Worm (Caenorhabditis elegans): ENCODE measurements around the gene K10H10.10.

The K10H10.10 gene

DNA sequence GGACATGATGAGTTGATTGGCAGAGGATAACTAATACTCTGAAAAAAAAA is 13.3 kb upstream of the K10H10.10 start, which contains the start of gene cysl-2:
Gene cysl-2 (minus strand): TSS at position 38 of the 50 bp plus-strand sequence.
- TF ChIP-seq ztf-23 (GFP tag; IDR thresholded peaks at IDR 0.05) (no peak), med-1 (GFP tag; optimal IDR thresholded peaks at IDR 0.05; ENCODE audit: insufficient read depth) (no peak), cog-1 (tag; optimal IDR thresholded peaks at IDR 0.05) (no peak)

DNA sequence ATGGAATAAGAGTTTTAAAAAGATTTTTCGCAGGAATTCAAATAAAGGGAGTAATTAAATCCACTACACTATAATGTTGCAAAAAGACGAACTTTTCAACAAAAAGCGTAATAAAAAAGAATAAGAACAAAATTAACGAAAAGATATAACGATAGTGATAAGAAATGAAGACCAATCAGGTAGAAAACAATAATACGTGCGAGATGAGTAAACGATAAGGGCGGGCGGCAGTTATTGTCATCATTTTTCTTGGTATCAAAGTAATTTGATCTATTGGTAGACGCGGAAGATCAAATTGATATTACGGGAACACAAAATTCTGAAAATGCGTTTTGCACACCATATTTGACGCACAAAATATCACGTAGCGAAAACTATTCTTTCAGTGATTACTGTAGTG is 13.1 kb upstream of the K10H10.10 start:
- TF ChIP-seq cog-1 (tag; optimal IDR thresholded peaks at IDR 0.05) (no peak), ztf-23 (GFP tag; IDR thresholded peaks at IDR 0.05) (no peak), ref-1 (GFP tag; conservative IDR thresholded peaks at IDR 0.05) (no peak), flt-1 (GFP tag; IDR thresholded peaks at IDR 0.05) (no peak), klf-2 (GFP tag; conservative IDR thresholded peaks at IDR 0.05) (no peak), ztf-29 (GFP tag; IDR thresholded peaks at IDR 0.05) (no peak), T22C8.4 (GFP tag; IDR thresholded peaks at IDR 0.05) (no peak), tab-1 (GFP tag; IDR thresholded peaks at IDR 0.05) (no peak), med-1 (GFP tag; optimal IDR thresholded peaks at IDR 0.05; ENCODE audit: insufficient read depth) (no peak)

DNA sequence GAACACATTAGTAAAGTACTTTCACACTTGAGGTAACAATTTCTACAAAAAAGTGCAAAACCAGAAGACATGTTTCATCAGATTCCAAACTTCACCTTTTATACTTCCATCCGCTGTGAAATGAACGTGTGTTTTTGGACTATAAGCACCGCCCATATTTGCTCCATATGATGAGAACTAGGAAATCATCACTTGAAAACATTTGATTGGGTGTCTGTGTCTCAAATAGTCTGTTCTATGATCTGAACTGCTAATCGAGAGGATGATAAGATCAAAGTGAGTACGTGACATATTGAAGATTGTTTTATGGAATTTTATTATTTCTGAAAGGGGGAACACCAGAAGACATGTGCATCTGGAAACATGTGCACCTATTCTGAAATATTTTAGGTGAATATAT is 12.2 kb upstream of the K10H10.10 start:
- no peak for TF ChIP-seq ztf-23 (GFP tag; IDR thresholded peaks at IDR 0.05)
- TF ChIP-seq med-1 (GFP tag; optimal IDR thresholded peaks at IDR 0.05; ENCODE audit: insufficient read depth), result no peak
- TF ChIP-seq ztf-29 (GFP tag; IDR thresholded peaks at IDR 0.05), result no peak
- no peak for TF ChIP-seq tab-1 (GFP tag; IDR thresholded peaks at IDR 0.05)
- no peak for TF ChIP-seq cog-1 (tag; optimal IDR thresholded peaks at IDR 0.05)
- TF ChIP-seq flt-1 (GFP tag; IDR thresholded peaks at IDR 0.05), result no peak
- TF ChIP-seq klf-2 (GFP tag; conservative IDR thresholded peaks at IDR 0.05), result no peak
- TF ChIP-seq T22C8.4 (GFP tag; IDR thresholded peaks at IDR 0.05), result no peak
- no peak for TF ChIP-seq ref-1 (GFP tag; conservative IDR thresholded peaks at IDR 0.05)

ce11 chrII:14496809-14497208 is 10.8 kb upstream of the K10H10.10 start:
- TF ChIP-seq ztf-29 (GFP tag; IDR thresholded peaks at IDR 0.05) (peak; percentile 90), cog-1 (tag; optimal IDR thresholded peaks at IDR 0.05) (peak; percentile 92), ref-1 (GFP tag; conservative IDR thresholded peaks at IDR 0.05) (peak; percentile 82), med-1 (GFP tag; optimal IDR thresholded peaks at IDR 0.05; ENCODE audit: insufficient read depth) (peak; percentile 72), klf-2 (GFP tag; conservative IDR thresholded peaks at IDR 0.05) (peak; percentile 88), flt-1 (GFP tag; IDR thresholded peaks at IDR 0.05) (peak; percentile 96), ztf-23 (GFP tag; IDR thresholded peaks at IDR 0.05) (peak; percentile 92), T22C8.4 (GFP tag; IDR thresholded peaks at IDR 0.05) (peak; percentile 87), tab-1 (GFP tag; IDR thresholded peaks at IDR 0.05) (peak; percentile 92)

DNA sequence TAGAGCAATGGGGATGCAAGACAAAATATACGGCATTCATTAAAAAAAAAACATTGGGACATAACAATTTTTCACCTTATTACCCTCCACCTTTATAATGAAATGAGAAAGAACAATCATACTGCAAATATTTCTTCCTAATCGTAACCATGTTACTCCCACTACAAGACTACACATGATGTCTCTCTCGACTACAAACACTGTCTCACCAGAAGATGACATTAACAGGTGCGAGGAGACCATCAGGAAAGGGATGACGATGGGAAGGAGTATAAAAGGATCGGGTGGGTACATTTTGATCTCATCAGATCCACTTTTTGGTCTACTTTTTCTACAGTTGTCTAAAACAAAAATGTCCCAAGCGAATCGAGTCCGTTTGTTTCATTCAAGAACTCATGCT is 9.7 kb upstream of the K10H10.10 start, which contains the start of gene dhs-8:
Gene dhs-8 (plus strand): TSS at position 179 of the 400 bp plus-strand sequence.
- TF ChIP-seq ztf-23 (GFP tag; IDR thresholded peaks at IDR 0.05), result no peak
- no peak for TF ChIP-seq klf-2 (GFP tag; conservative IDR thresholded peaks at IDR 0.05)
- TF ChIP-seq tab-1 (GFP tag; IDR thresholded peaks at IDR 0.05), result no peak
- TF ChIP-seq ref-1 (GFP tag; conservative IDR thresholded peaks at IDR 0.05), result no peak
- no peak for TF ChIP-seq med-1 (GFP tag; optimal IDR thresholded peaks at IDR 0.05; ENCODE audit: insufficient read depth)
- no peak for TF ChIP-seq T22C8.4 (GFP tag; IDR thresholded peaks at IDR 0.05)
- no peak for TF ChIP-seq ztf-29 (GFP tag; IDR thresholded peaks at IDR 0.05)

ce11 chrII:14500122-14500521 is 7.4 kb upstream of the K10H10.10 start, which contains the start of gene K10H10.4:
K10H10.4 (plus strand) TSS chrII:14500422.
- no peak for TF ChIP-seq med-1 (GFP tag; optimal IDR thresholded peaks at IDR 0.05; ENCODE audit: insufficient read depth)
- no peak for TF ChIP-seq ztf-29 (GFP tag; IDR thresholded peaks at IDR 0.05)

ce11 chrII:14501447-14501846 is 6.1 kb upstream of the K10H10.10 start, which contains the start of gene K10H10.5:
K10H10.5 (plus strand) TSS chrII:14501747.
- no peak for TF ChIP-seq klf-2 (GFP tag; conservative IDR thresholded peaks at IDR 0.05)
- TF ChIP-seq ztf-23 (GFP tag; IDR thresholded peaks at IDR 0.05), result no peak
- no peak for TF ChIP-seq T22C8.4 (GFP tag; IDR thresholded peaks at IDR 0.05)
- TF ChIP-seq med-1 (GFP tag; optimal IDR thresholded peaks at IDR 0.05; ENCODE audit: insufficient read depth), result no peak
- no peak for TF ChIP-seq flt-1 (GFP tag; IDR thresholded peaks at IDR 0.05)
- no peak for TF ChIP-seq tab-1 (GFP tag; IDR thresholded peaks at IDR 0.05)
- TF ChIP-seq ztf-29 (GFP tag; IDR thresholded peaks at IDR 0.05), result no peak

ce11 chrII:14502997-14503396 is 4.6 kb upstream of the K10H10.10 start, which contains the start of gene K10H10.6:
K10H10.6 (plus strand) TSS chrII:14503297.
- no peak for TF ChIP-seq klf-2 (GFP tag; conservative IDR thresholded peaks at IDR 0.05)
- TF ChIP-seq flt-1 (GFP tag; IDR thresholded peaks at IDR 0.05), result no peak
- TF ChIP-seq T22C8.4 (GFP tag; IDR thresholded peaks at IDR 0.05), result no peak
- no peak for TF ChIP-seq ztf-23 (GFP tag; IDR thresholded peaks at IDR 0.05)
- no peak for TF ChIP-seq tab-1 (GFP tag; IDR thresholded peaks at IDR 0.05)

DNA sequence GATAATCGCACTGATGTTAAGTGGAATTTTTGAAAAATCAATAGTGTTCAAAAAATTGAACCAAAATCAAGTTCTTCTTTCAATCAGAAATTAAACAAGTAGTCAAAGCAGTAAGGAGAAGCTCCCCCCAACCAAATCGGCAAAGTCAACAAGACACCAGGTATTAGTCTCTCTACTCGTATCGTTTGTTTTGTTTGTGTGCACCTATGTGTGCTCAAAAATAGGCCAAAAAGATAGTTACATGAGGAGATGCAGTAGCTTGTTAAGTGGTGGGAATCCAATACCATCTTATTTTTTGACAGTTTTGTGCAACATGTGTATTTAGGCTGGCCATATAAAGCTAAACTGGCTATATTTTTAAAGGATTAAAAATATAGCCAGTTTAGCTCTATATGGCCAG is 1.3 kb upstream of the K10H10.10 start, which contains the start of gene K10H10.12:
Gene K10H10.12 (minus strand): TSS at position 101 of the 400 bp plus-strand sequence.
- TF ChIP-seq cog-1 (tag; optimal IDR thresholded peaks at IDR 0.05), result no peak
- TF ChIP-seq med-1 (GFP tag; optimal IDR thresholded peaks at IDR 0.05; ENCODE audit: insufficient read depth), result no peak

- TF ChIP-seq klf-2 (GFP tag; conservative IDR thresholded peaks at IDR 0.05), result no peak
- TF ChIP-seq tab-1 (GFP tag; IDR thresholded peaks at IDR 0.05), result no peak
- no peak for TF ChIP-seq ztf-23 (GFP tag; IDR thresholded peaks at IDR 0.05)
- no peak for TF ChIP-seq flt-1 (GFP tag; IDR thresholded peaks at IDR 0.05)
- no peak for TF ChIP-seq T22C8.4 (GFP tag; IDR thresholded peaks at IDR 0.05)
- TF ChIP-seq ztf-29 (GFP tag; IDR thresholded peaks at IDR 0.05), result no peak
- TF ChIP-seq cog-1 (tag; optimal IDR thresholded peaks at IDR 0.05), result no peak
- no peak for TF ChIP-seq med-1 (GFP tag; optimal IDR thresholded peaks at IDR 0.05; ENCODE audit: insufficient read depth)
- no peak for TF ChIP-seq ref-1 (GFP tag; conservative IDR thresholded peaks at IDR 0.05)
Observed at ce11 chrII:14510162-14510561, 2.6 kb downstream of the K10H10.10 start.

DNA sequence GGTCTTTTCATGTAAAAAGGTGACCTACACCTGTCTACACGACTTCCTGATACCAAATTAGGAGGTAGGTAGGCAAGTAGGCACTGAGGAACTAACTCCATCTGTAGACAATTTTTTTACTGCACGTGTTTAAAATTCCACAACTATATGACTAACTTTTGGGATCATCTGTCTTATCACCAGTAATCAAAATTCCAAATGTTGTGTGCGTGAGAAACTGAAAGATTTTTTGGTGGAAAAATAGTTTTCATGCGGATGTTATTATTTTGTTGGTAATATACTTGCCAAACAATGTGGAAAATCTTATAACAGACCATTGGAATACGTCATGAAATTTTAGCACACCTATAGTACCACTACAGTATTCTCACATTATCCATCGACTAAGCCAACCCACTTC is 3.6 kb downstream of the K10H10.10 start, which contains the start of gene K10H10.13:
Gene K10H10.13 (minus strand): TSS at position 101 of the 400 bp plus-strand sequence.
- no peak for TF ChIP-seq med-1 (GFP tag; optimal IDR thresholded peaks at IDR 0.05; ENCODE audit: insufficient read depth)
